Fruit fly (Drosophila melanogaster): ENCODE measurements around the gene mtg.

Gene mtg

DNA sequence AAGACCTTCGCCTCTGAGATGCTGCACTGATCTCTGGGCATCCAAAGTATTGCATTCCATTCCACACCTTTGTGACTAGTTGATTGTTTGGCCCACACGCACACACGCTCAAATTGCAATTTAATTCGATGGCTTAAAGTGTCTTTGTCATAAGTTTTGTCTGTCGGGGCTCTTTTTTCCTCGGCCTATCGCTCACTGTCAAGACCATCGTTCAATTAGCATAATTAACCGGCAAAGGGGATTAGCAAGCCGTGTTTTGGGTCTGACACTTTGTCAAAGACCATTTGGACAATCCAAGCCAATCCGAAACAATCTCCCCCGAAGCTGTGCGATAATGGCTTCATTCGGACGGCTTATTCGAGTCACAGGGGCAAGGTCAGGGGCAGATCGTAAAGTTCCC, 4.0 kb downstream of the mtg start:
- TF ChIP-seq pros (GFP tag; optimal IDR thresholded peaks at IDR 0.05) (peak; percentile 2), Pdp1 (GFP tag; optimal IDR thresholded peaks at IDR 0.05) (peak in 1 of 2 experiments; percentile 7), MBD-R2 (GFP tag; IDR thresholded peaks at IDR 0.05) (no peak), zf30C (GFP tag; optimal IDR thresholded peaks at IDR 0.05) (no peak), sd (tag; optimal IDR thresholded peaks at IDR 0.05) (peak; percentile 52), vvl (GFP tag; IDR thresholded peaks at IDR 0.05) (peak; percentile 14; the same call in 1 of the 2 replicates), oc (tag; optimal IDR thresholded peaks at IDR 0.05) (peak; percentile 78), chinmo (GFP tag; IDR thresholded peaks at IDR 0.05; ENCODE audit: partially characterized antibody) (0 out of 4 replicates have a peak, but pooled peaks have one; percentile 64)

dm6 chr3R:8256040-8256439, 5.7 kb downstream of the mtg start:
- no peak for TF ChIP-seq Stat92E (GFP tag; optimal IDR thresholded peaks at IDR 0.05)
- TF ChIP-seq CG12071 (GFP tag; optimal IDR thresholded peaks at IDR 0.05), result peak; percentile 22
- TF ChIP-seq CG8924 (tag; optimal IDR thresholded peaks at IDR 0.05), result peak; percentile 24
- TF ChIP-seq pum (GFP tag; optimal IDR thresholded peaks at IDR 0.05), result no peak
- peak; percentile 61 for TF ChIP-seq CG2120 (GFP tag; optimal IDR thresholded peaks at IDR 0.05)
- peak; percentile 7 for TF ChIP-seq CG8388 (GFP tag; optimal IDR thresholded peaks at IDR 0.05)
- TF ChIP-seq CG6813 (GFP tag; optimal IDR thresholded peaks at IDR 0.05), result peak; percentile 10
- peak; percentile 37; the same call in 1 of the 2 replicates for TF ChIP-seq lmd (GFP tag; IDR thresholded peaks at IDR 0.05)
- no peak for TF ChIP-seq CrebB (tag; optimal IDR thresholded peaks at IDR 0.05)
- no peak for TF ChIP-seq CG17328 (GFP tag; IDR thresholded peaks at IDR 0.05)
- TF ChIP-seq Sox102F (GFP tag; optimal IDR thresholded peaks at IDR 0.05), result peak; percentile 34
- peak; percentile 25 for TF ChIP-seq lilli (GFP tag; optimal IDR thresholded peaks at IDR 0.05)
- peak; percentile 59 for TF ChIP-seq CG11504 (tag; optimal IDR thresholded peaks at IDR 0.05)
- TF ChIP-seq zfh2 (GFP tag; optimal IDR thresholded peaks at IDR 0.05), result peak; percentile 21
- TF ChIP-seq gem (tag; optimal IDR thresholded peaks at IDR 0.05), result peak; percentile 65
- no peak for TF ChIP-seq NK7.1 (GFP tag; optimal IDR thresholded peaks at IDR 0.05)
- TF ChIP-seq phol (tag; optimal IDR thresholded peaks at IDR 0.05), result peak; percentile 33
- TF ChIP-seq CG5245 (GFP tag; optimal IDR thresholded peaks at IDR 0.05), result no peak
- TF ChIP-seq gro (GFP tag; optimal IDR thresholded peaks at IDR 0.05), result peak; percentile 26
- no peak for TF ChIP-seq CG7271 (tag; optimal IDR thresholded peaks at IDR 0.05)
- TF ChIP-seq BEAF-32 (GFP tag; optimal IDR thresholded peaks at IDR 0.05), result no peak
- peak; percentile 61 for TF ChIP-seq CG2678 (tag; optimal IDR thresholded peaks at IDR 0.05)
- TF ChIP-seq CG15073 (GFP tag; optimal IDR thresholded peaks at IDR 0.05), result no peak
- no peak for TF ChIP-seq scrt (GFP tag; optimal IDR thresholded peaks at IDR 0.05)
- TF ChIP-seq gsb (GFP tag; IDR thresholded peaks at IDR 0.05), result peak; percentile 37; the same call in 1 of the 2 replicates
- TF ChIP-seq zen (tag; optimal IDR thresholded peaks at IDR 0.05), result no peak
- TF ChIP-seq HmgZ (tag; optimal IDR thresholded peaks at IDR 0.05), result peak; percentile 2
- peak; percentile 27 for TF ChIP-seq CG13624 (GFP tag; optimal IDR thresholded peaks at IDR 0.05)
- no peak for TF ChIP-seq CG2129 (GFP tag; IDR thresholded peaks at IDR 0.05; ENCODE audit: partially characterized antibody)
- TF ChIP-seq nmo (GFP tag; optimal IDR thresholded peaks at IDR 0.05), result peak; percentile 40
- 0 out of 2 replicates have a peak, but pooled peaks have one; percentile 17 for TF ChIP-seq CG4404 (GFP tag; IDR thresholded peaks at IDR 0.05)
- TF ChIP-seq CG9727 (GFP tag; optimal IDR thresholded peaks at IDR 0.05), result peak; percentile 23
- TF ChIP-seq Bgb (GFP tag; IDR thresholded peaks at IDR 0.05; ENCODE audit: partially characterized antibody), result no peak
- no peak for TF ChIP-seq chif (GFP tag; optimal IDR thresholded peaks at IDR 0.05)
- TF ChIP-seq CG1792 (GFP tag; optimal IDR thresholded peaks at IDR 0.05), result no peak
- TF ChIP-seq CG3281 (GFP tag; optimal IDR thresholded peaks at IDR 0.05), result peak; percentile 45
- TF ChIP-seq CG17186 (GFP tag; optimal IDR thresholded peaks at IDR 0.05), result no peak
- TF ChIP-seq CG15479 (GFP tag; optimal IDR thresholded peaks at IDR 0.05), result no peak
- TF ChIP-seq unpg (GFP tag; optimal IDR thresholded peaks at IDR 0.05), result peak; percentile 53
- TF ChIP-seq CG10147 (GFP tag; optimal IDR thresholded peaks at IDR 0.05), result peak; percentile 26

Measured in whole organism, embryonic.